Fruit fly (Drosophila melanogaster) whole organism, wandering third instar larva: Measurements from ENCODE around the gene Ire1.

Source experiments
- Abd-B ChIP-seq: fragments of >200 bp; optimal IDR thresholded peaks from 2 replicates; lab custom pipeline; 2017; ENCODE audit warnings: missing biosample characterization, missing genetic modification characterization
- CG32264 ChIP-seq: fragments of 200-800 bp; sonication (Bioruptor generic); optimal IDR thresholded peaks from 2 replicates; lab custom pipeline; 2016; ENCODE audit warnings: missing biosample characterization, missing genetic modification characterization
- CG9705 ChIP-seq: fragments of 200-800 bp; sonication (Bioruptor generic); optimal IDR thresholded peaks from 2 replicates; lab custom pipeline; 2018; ENCODE audit warnings: missing biosample characterization, mild to moderate bottlenecking, missing genetic modification characterization
- CrebA ChIP-seq: fragments of 200-800 bp; sonication (Bioruptor generic); optimal IDR thresholded peaks from 2 replicates; lab custom pipeline; 2016; ENCODE audit warnings: missing biosample characterization, mild to moderate bottlenecking, missing genetic modification characterization, borderline replicate concordance
- Dfd ChIP-seq: fragments of >200 bp; optimal IDR thresholded peaks from 2 replicates; lab custom pipeline; 2017; ENCODE audit warnings: missing biosample characterization, missing genetic modification characterization
- Dif ChIP-seq: fragments of 200-275, 200-300 bp; sonication (Bioruptor generic); optimal IDR thresholded peaks from 2 replicates; lab custom pipeline; 2018; ENCODE audit warnings: missing biosample characterization, missing genetic modification characterization; ENCODE audit not compliant: partially characterized antibody
- GATAd ChIP-seq: sonication (Bioruptor generic); optimal IDR thresholded peaks from 2 replicates; lab custom pipeline; 2016; ENCODE audit warnings: missing biosample characterization, missing genetic modification characterization
- HLH106 ChIP-seq: fragments of 200-800 bp; optimal IDR thresholded peaks from 3 replicates; lab custom pipeline; 2019; ENCODE audit warnings: missing biosample characterization, mild to moderate bottlenecking, missing genetic modification characterization, moderate library complexity
- Hnf4 ChIP-seq: fragments of 200-800 bp; sonication (Bioruptor generic); optimal IDR thresholded peaks from 2 replicates; lab custom pipeline; 2016; ENCODE audit warnings: missing biosample characterization, mild to moderate bottlenecking, missing genetic modification characterization
- Hr78 ChIP-seq: fragments of >200 bp; optimal IDR thresholded peaks from 2 replicates; lab custom pipeline; 2017; ENCODE audit warnings: missing biosample characterization, missing genetic modification characterization
- Hr83 ChIP-seq: fragments of 200-300 bp; sonication (Bioruptor generic); optimal IDR thresholded peaks from 2 replicates; lab custom pipeline; 2016; ENCODE audit warnings: missing biosample characterization, mild to moderate bottlenecking, missing genetic modification characterization, moderate library complexity; ENCODE audit not compliant: poor library complexity, severe bottlenecking
- Jra ChIP-seq: sonication (Bioruptor generic); optimal IDR thresholded peaks from 2 replicates; lab custom pipeline; 2016; ENCODE audit warnings: missing biosample characterization, missing genetic modification characterization
- Mio ChIP-seq: sonication (Bioruptor generic); optimal IDR thresholded peaks from 2 replicates; lab custom pipeline; 2016; ENCODE audit warnings: missing biosample characterization, missing genetic modification characterization
- Myc ChIP-seq: fragments of >200 bp; optimal IDR thresholded peaks from 2 replicates; lab custom pipeline; 2017
- N ChIP-seq: fragments of >200 bp; optimal IDR thresholded peaks from 2 replicates; lab custom pipeline; 2018; ENCODE audit warnings: missing biosample characterization, missing external identifiers, missing genetic modification characterization
- OdsH ChIP-seq: fragments of 200-800 bp; sonication (Bioruptor generic); optimal IDR thresholded peaks from 2 replicates; lab custom pipeline; 2016; ENCODE audit warnings: missing biosample characterization, mild to moderate bottlenecking, missing genetic modification characterization
- Rel ChIP-seq, 2 experiments: fragments of 200-800 bp; sonication (Bioruptor generic) in 1 of 2; optimal IDR thresholded peaks; 2 replicates in 1 of 2; 3 replicates in 1 of 2; lab custom pipeline; 2016 to 2019; ENCODE audit warnings: mild to moderate bottlenecking in 2 of 2, missing biosample characterization in 2 of 2, missing genetic modification characterization in 2 of 2, moderate library complexity in 1 of 2
- Sp1 ChIP-seq: fragments of 200-800 bp; sonication (Bioruptor generic); optimal IDR thresholded peaks from 3 replicates; lab custom pipeline; 2019; ENCODE audit warnings: missing biosample characterization, mild to moderate bottlenecking, missing genetic modification characterization, moderate library complexity
- Vsx2 ChIP-seq: fragments of 200-300, 225-300 bp; sonication (Bioruptor generic); optimal IDR thresholded peaks from 2 replicates; lab custom pipeline; 2018; ENCODE audit warnings: missing biosample characterization, missing genetic modification characterization; ENCODE audit not compliant: partially characterized antibody
- br ChIP-seq: fragments of 200-800 bp; sonication (Bioruptor generic); optimal IDR thresholded peaks from 2 replicates; lab custom pipeline; 2016; ENCODE audit warnings: missing biosample characterization, missing genetic modification characterization
- brk ChIP-seq: fragments of 200-800 bp; sonication (Bioruptor generic); optimal IDR thresholded peaks from 2 replicates; lab custom pipeline; 2016; ENCODE audit warnings: missing biosample characterization, mild to moderate bottlenecking, missing genetic modification characterization
- dl ChIP-seq, 2 experiments: fragments of 175-275, 200-275 bp in 1 of 2; fragments of 200-275 bp in 1 of 2; sonication (Bioruptor generic); optimal IDR thresholded peaks; lab custom pipeline; 2018; ENCODE audit warnings: mild to moderate bottlenecking in 2 of 2, missing biosample characterization in 2 of 2, missing genetic modification characterization in 2 of 2, moderate library complexity in 2 of 2; ENCODE audit not compliant: partially characterized antibody in 2 of 2, insufficient read depth in 1 of 2
- dmrt93B ChIP-seq: fragments of 200-800 bp; sonication (Bioruptor generic); optimal IDR thresholded peaks from 2 replicates; lab custom pipeline; 2018; ENCODE audit warnings: missing biosample characterization, mild to moderate bottlenecking, missing genetic modification characterization
- dsf ChIP-seq: sonication (Bioruptor generic); optimal IDR thresholded peaks from 2 replicates; lab custom pipeline; 2016; ENCODE audit warnings: missing biosample characterization, missing genetic modification characterization, borderline replicate concordance
- ey ChIP-seq: fragments of 200-800 bp; sonication (Bioruptor generic); optimal IDR thresholded peaks from 2 replicates; lab custom pipeline; 2016; ENCODE audit warnings: missing biosample characterization, missing genetic modification characterization
- foxo ChIP-seq, 2 experiments: fragments of 200-800 bp; sonication (Bioruptor generic); optimal IDR thresholded peaks; 2 replicates in 1 of 2; 3 replicates in 1 of 2; lab custom pipeline; 2016 to 2017; ENCODE audit warnings: missing biosample characterization in 2 of 2, missing genetic modification characterization in 2 of 2
- fru ChIP-seq: fragments of 200-800 bp; sonication (Bioruptor generic); optimal IDR thresholded peaks from 3 replicates; lab custom pipeline; 2016; ENCODE audit warnings: missing biosample characterization, mild to moderate bottlenecking, missing genetic modification characterization
- h ChIP-seq: fragments of 200-800 bp; sonication (Bioruptor generic); optimal IDR thresholded peaks from 3 replicates; lab custom pipeline; 2016; ENCODE audit warnings: missing biosample characterization, mild to moderate bottlenecking, missing genetic modification characterization
- jim ChIP-seq: fragments of 175-275, 200-325 bp; sonication (Bioruptor generic); optimal IDR thresholded peaks from 2 replicates; lab custom pipeline; 2016; ENCODE audit warnings: missing biosample characterization, mild to moderate bottlenecking, missing genetic modification characterization
- lola ChIP-seq: fragments of >200 bp; optimal IDR thresholded peaks from 2 replicates; lab custom pipeline; 2017; ENCODE audit warnings: missing biosample characterization, missing genetic modification characterization
- pan ChIP-seq: fragments of >200 bp; optimal IDR thresholded peaks from 2 replicates; lab custom pipeline; 2017
- psq ChIP-seq: fragments of 200-800 bp; sonication (Bioruptor generic); optimal IDR thresholded peaks from 3 replicates; lab custom pipeline; 2017; ENCODE audit warnings: missing biosample characterization, mild to moderate bottlenecking, missing genetic modification characterization, moderate library complexity
- rgr ChIP-seq: fragments of 200-800 bp; sonication (Bioruptor generic); optimal IDR thresholded peaks from 3 replicates; lab custom pipeline; 2016; ENCODE audit warnings: missing biosample characterization, mild to moderate bottlenecking, missing genetic modification characterization
- sage ChIP-seq: fragments of 200-800 bp; sonication (Bioruptor generic); optimal IDR thresholded peaks from 2 replicates; lab custom pipeline; 2016; ENCODE audit warnings: missing biosample characterization, mild to moderate bottlenecking, missing genetic modification characterization
- sv ChIP-seq: fragments of 200-800 bp; sonication (Bioruptor generic); optimal IDR thresholded peaks from 3 replicates; lab custom pipeline; 2016; ENCODE audit warnings: missing biosample characterization, missing genetic modification characterization
- tai ChIP-seq: sonication (Bioruptor generic); optimal IDR thresholded peaks from 2 replicates; lab custom pipeline; 2016; ENCODE audit warnings: missing biosample characterization, missing genetic modification characterization
- usp ChIP-seq: fragments of >200 bp; optimal IDR thresholded peaks from 2 replicates; lab custom pipeline; 2017; ENCODE audit warnings: missing biosample characterization, missing genetic modification characterization
- woc ChIP-seq: sonication (Bioruptor generic); optimal IDR thresholded peaks from 2 replicates; lab custom pipeline; 2016; ENCODE audit warnings: missing biosample characterization, mild to moderate bottlenecking, missing genetic modification characterization

Gene Ire1

DNA sequence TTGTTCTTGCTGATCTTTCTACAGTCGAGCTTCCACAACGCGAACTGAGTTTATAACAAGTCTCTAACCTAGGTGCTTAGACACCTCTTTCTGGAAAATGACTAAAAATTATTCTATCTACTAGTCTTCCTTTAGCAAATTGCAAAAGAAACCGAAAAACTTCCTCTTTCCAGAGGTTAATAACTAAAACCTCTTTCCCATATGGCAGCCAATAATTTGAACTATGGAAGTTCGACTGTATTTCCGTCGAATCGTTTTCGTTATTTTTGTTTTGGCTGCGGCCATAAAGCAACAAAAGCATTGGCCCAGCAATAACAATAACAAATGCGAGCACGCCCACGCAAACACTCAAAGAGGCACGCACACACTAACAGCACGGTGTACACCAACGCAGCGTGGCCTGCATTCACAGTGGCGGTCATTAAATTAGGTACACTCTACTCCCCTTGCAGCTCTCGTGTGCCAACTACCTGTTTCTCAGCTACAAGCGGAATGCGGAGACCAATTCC is 19.4 kb upstream of the Ire1 start (continued):
- TF ChIP-seq N (GFP tag; lab: Kevin White, UChicago), result no peak
- peak; percentile 80 for TF ChIP-seq h (GFP tag; lab: Kevin White, UChicago)
- TF ChIP-seq Mio (GFP tag; lab: Kevin White, UChicago), result no peak
- no peak for TF ChIP-seq jim (GFP tag; lab: Kevin White, UChicago)
- no peak for TF ChIP-seq Dfd (GFP tag; lab: Kevin White, UChicago)
- TF ChIP-seq Sp1, result peak; percentile 68
- peak; percentile 17 for TF ChIP-seq psq (GFP tag; lab: Kevin White, UChicago)
- no peak for TF ChIP-seq sv (GFP tag; lab: Kevin White, UChicago)
- TF ChIP-seq pan (lab: Kevin White, UChicago), result no peak
- peak; percentile 69 for TF ChIP-seq OdsH (GFP tag; lab: Kevin White, UChicago)
- TF ChIP-seq, all 38 proteins: peak for 13

DNA sequence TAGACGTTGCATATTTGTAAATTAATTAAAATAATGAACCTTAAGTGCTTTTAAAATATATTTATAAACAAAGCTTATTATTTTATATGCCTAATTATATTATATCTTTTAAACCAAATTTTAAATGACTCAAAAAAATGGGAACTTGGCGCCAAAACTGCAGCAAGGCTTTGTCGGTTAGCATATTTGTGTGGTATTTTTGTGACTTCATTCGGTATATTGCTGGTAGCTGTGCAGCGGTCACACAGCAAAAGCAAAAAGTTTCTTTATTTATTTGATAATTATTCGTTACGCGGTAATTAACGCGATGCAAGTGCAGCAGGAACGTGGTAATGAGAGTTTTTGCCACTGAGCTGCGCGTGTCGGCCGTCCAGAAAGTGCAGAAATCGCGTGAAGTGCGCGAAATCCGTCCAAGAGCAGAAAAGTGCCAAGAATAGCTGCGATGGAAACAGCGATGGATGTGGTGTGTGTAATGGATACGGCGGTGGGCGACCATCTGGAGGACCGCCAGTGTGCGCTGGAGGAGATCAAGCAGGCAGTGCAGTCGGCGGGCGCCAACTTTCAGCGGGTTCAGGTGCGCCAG is 18.5 kb upstream of the Ire1 start, which contains the start of gene Ask1:
TSS of gene Ask1 (plus strand) at position 250 of the 583 bp plus-strand sequence.
- TF ChIP-seq Rel (GFP tag; optimal IDR thresholded peaks at IDR 0.05; lab: Kevin White, UChicago), result no peak
- peak; percentile 34 for TF ChIP-seq Rel (tag; optimal IDR thresholded peaks at IDR 0.05; lab: Kevin White, UChicago)
- TF ChIP-seq Hr78 (GFP tag; lab: Kevin White, UChicago), result no peak
- TF ChIP-seq sage (GFP tag; lab: Kevin White, UChicago), result peak; percentile 12

DNA sequence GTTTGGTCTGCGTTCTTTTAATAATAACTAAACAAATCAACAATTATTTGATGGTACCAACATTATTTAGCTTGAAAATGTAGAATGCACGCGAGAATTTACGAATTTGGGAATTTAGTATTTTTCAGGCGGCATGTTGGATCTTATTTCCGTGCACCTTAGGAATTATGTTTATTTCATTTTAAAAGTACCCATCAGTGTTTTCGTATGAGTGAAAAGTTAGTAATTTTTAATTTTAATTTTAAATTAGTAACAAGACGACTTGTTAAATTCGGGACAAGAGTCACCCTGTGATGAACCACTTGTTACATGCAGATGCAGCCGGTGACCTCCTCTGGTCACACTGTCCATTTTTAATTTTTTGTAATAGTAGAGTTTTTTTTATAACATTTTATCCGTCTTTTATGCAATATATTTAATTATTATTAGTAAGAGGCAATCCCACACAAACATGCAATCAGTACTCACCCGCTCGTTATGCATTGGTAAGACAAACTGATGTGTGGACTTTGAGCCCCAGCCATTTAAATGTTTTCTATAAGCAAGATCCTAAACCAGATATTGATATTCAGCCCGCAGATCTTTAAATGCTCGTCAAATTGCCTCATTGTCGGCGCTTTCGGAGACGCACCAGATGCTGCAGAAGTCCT is 16.5 kb upstream of the Ire1 start, which contains the start of the genes CG17186 and Arc42:
TSS of gene CG17186 (minus strand) at position 88 of the 650 bp plus-strand sequence.
TSS of gene Arc42 (plus strand) at position 311 of the 650 bp plus-strand sequence.
- TF ChIP-seq OdsH (GFP tag; lab: Kevin White, UChicago), result no peak
- TF ChIP-seq Dfd (GFP tag; lab: Kevin White, UChicago), result no peak
- no peak for TF ChIP-seq Hr83 (GFP tag; lab: Kevin White, UChicago)
- TF ChIP-seq dl (GFP tag; optimal IDR thresholded peaks at IDR 0.05; lab: Kevin White, UChicago; ENCODE audit: insufficient read depth in 1 of 2, partially characterized antibody in 2 of 2), result no peak
- TF ChIP-seq CG32264, result no peak
- peak; percentile 50 for TF ChIP-seq sage (GFP tag; lab: Kevin White, UChicago)
- TF ChIP-seq HLH106 (tag; lab: Kevin White, UChicago), result peak; percentile 24
- TF ChIP-seq dmrt93B (GFP tag; lab: Kevin White, UChicago), result no peak
- TF ChIP-seq N (GFP tag; lab: Kevin White, UChicago), result no peak
- TF ChIP-seq foxo (GFP tag; optimal IDR thresholded peaks at IDR 0.05; lab: Kevin White, UChicago), result peak in 1 of 2 experiments; percentile 46
- no peak for TF ChIP-seq psq (GFP tag; lab: Kevin White, UChicago)
- peak; percentile 62 for TF ChIP-seq Jra
- TF ChIP-seq Abd-B, result no peak
- TF ChIP-seq GATAd (GFP tag; lab: Kevin White, UChicago), result no peak
- no peak for TF ChIP-seq Rel (GFP tag; optimal IDR thresholded peaks at IDR 0.05; lab: Kevin White, UChicago)
- TF ChIP-seq Rel (tag; optimal IDR thresholded peaks at IDR 0.05; lab: Kevin White, UChicago), result peak; percentile 72
- TF ChIP-seq Dif (GFP tag; lab: Kevin White, UChicago), result no peak
- no peak for TF ChIP-seq pan (lab: Kevin White, UChicago)
- TF ChIP-seq Mio (GFP tag; lab: Kevin White, UChicago), result no peak
- peak; percentile 32 for TF ChIP-seq fru (GFP tag; lab: Kevin White, UChicago)
- TF ChIP-seq sv (GFP tag; lab: Kevin White, UChicago), result no peak
- no peak for TF ChIP-seq Vsx2 (GFP tag; lab: Kevin White, UChicago)
- no peak for TF ChIP-seq Hr78 (GFP tag; lab: Kevin White, UChicago)
- TF ChIP-seq CrebA (GFP tag; lab: Kevin White, UChicago), result no peak
- no peak for TF ChIP-seq jim (GFP tag; lab: Kevin White, UChicago)
- TF ChIP-seq rgr (GFP tag; lab: Kevin White, UChicago), result no peak
- TF ChIP-seq h (GFP tag; lab: Kevin White, UChicago), result peak; percentile 51
- no peak for TF ChIP-seq tai (GFP tag; lab: Kevin White, UChicago)
- no peak for TF ChIP-seq lola
- no peak for TF ChIP-seq woc (GFP tag; lab: Kevin White, UChicago)
- TF ChIP-seq brk (GFP tag; lab: Kevin White, UChicago), result no peak
- no peak for TF ChIP-seq CG9705 (GFP tag; lab: Kevin White, UChicago)
- TF ChIP-seq dsf (GFP tag; lab: Kevin White, UChicago), result no peak
- TF ChIP-seq Myc (lab: Kevin White, UChicago), result no peak
- no peak for TF ChIP-seq ey (GFP tag; lab: Kevin White, UChicago)
- peak; percentile 1 for TF ChIP-seq Sp1
- TF ChIP-seq br (GFP tag; lab: Kevin White, UChicago), result no peak
- peak; percentile 78 for TF ChIP-seq Hnf4 (GFP tag; lab: Kevin White, UChicago)
- TF ChIP-seq usp, result no peak
- TF ChIP-seq, all 38 proteins: peak for 9
